Worm (Caenorhabditis elegans) whole organism, L3 larva: ENCODE data around the gene C07A9.5.

Experiments
- aly-2 ChIP-seq: fragments of 150-350 bp; optimal IDR thresholded peaks from 2 replicates; lab custom pipeline; 2014; ENCODE audit warnings: missing biosample characterization, missing genetic modification characterization
- ceh-82 ChIP-seq: fragments of 150-350 bp; optimal IDR thresholded peaks from 2 replicates; lab custom pipeline; 2014; ENCODE audit warnings: missing biosample characterization, missing genetic modification characterization
- egl-5 ChIP-seq: fragments of 150-350 bp; optimal IDR thresholded peaks from 2 replicates; lab custom pipeline; 2017; ENCODE audit warnings: missing biosample characterization, missing genetic modification reagents, missing genetic modification characterization, inconsistent platforms
- nhr-11 ChIP-seq: fragments of 150-350 bp; optimal IDR thresholded peaks from 2 replicates; lab custom pipeline; 2014; ENCODE audit warnings: missing biosample characterization, missing genetic modification characterization
- nhr-28 ChIP-seq: fragments of 150-350 bp; optimal IDR thresholded peaks from 2 replicates; lab custom pipeline; 2014; ENCODE audit warnings: missing biosample characterization, missing genetic modification characterization
- pqm-1 ChIP-seq: fragments of 150-350 bp; optimal IDR thresholded peaks from 2 replicates; lab custom pipeline; 2017; ENCODE audit warnings: missing biosample characterization, missing genetic modification characterization, inconsistent platforms
- snpc-4 ChIP-seq: fragments of 150-350 bp; optimal IDR thresholded peaks from 2 replicates; lab custom pipeline; 2014; ENCODE audit warnings: missing biosample characterization, missing genetic modification characterization
- unc-39 ChIP-seq: sonication (generic microtip); optimal IDR thresholded peaks from 4 replicates; lab custom pipeline; 2017; ENCODE audit warnings: missing biosample characterization, missing genetic modification characterization
- unc-62 ChIP-seq: fragments of 150-350 bp; sonication (generic microtip); optimal IDR thresholded peaks from 4 replicates; lab custom pipeline; 2014; ENCODE audit warnings: missing biosample characterization, missing genetic modification reagents, missing genetic modification characterization
- zag-1 ChIP-seq: fragments of 150-350 bp; optimal IDR thresholded peaks from 2 replicates; lab custom pipeline; 2014; ENCODE audit warnings: missing biosample characterization, missing genetic modification characterization
- ztf-4 ChIP-seq: fragments of 150-350 bp; optimal IDR thresholded peaks from 2 replicates; lab custom pipeline; 2014; ENCODE audit warnings: missing biosample characterization, missing genetic modification characterization

ce11 chrIII:9664484-9665221, 18.0 kb downstream of the C07A9.5 start:
- no peak for TF ChIP-seq snpc-4 (tag; lab: Kevin White, UChicago)
- no peak for TF ChIP-seq unc-39 (tag; lab: Kevin White, UChicago)
- TF ChIP-seq unc-62 (GFP tag; lab: Kevin White, UChicago) = no peak
- TF ChIP-seq pqm-1 = no peak
- no peak for TF ChIP-seq ceh-82 (tag; lab: Kevin White, UChicago)
- TF ChIP-seq zag-1 = no peak
- TF ChIP-seq nhr-28 (tag; lab: Kevin White, UChicago) = no peak
- no peak for TF ChIP-seq aly-2 (tag; lab: Kevin White, UChicago)
- TF ChIP-seq ztf-4 (tag; lab: Kevin White, UChicago) = no peak
- no peak for TF ChIP-seq nhr-11
- no peak for TF ChIP-seq egl-5
